Worm (Caenorhabditis elegans) whole organism, late embryonic: Measurements from ENCODE around the gene bed-3.

ENCODE experiments used
- F13H6.1 ChIP-seq: sonication (generic microtip); optimal IDR thresholded peaks from 2 replicates; lab custom pipeline; 2016; ENCODE audit warnings: missing genetic modification characterization, missing compliant biosample characterization
- K09A11.1 ChIP-seq: sonication (generic microtip); optimal IDR thresholded peaks from 2 replicates; lab custom pipeline; 2017; ENCODE audit warnings: antibody characterized with exemption, mild to moderate bottlenecking, missing genetic modification characterization, missing compliant biosample characterization; ENCODE audit not compliant: insufficient read depth
- T23F11.4 ChIP-seq: fragments of 200-800 bp; sonication (Bioruptor generic); optimal IDR thresholded peaks from 2 replicates; lab custom pipeline; 2018; ENCODE audit warnings: mild to moderate bottlenecking, missing genetic modification characterization, missing compliant biosample characterization
- Y22D7AL.16 ChIP-seq: sonication (generic microtip); optimal IDR thresholded peaks from 2 replicates; lab custom pipeline; 2016; ENCODE audit warnings: missing genetic modification characterization, missing compliant biosample characterization
- ama-1 ChIP-seq: fragments of 150-350 bp; optimal IDR thresholded peaks from 2 replicates; lab custom pipeline; 2014
- ceh-18 ChIP-seq: sonication (generic microtip); optimal IDR thresholded peaks from 2 replicates; lab custom pipeline; 2016; ENCODE audit warnings: missing genetic modification characterization, missing compliant biosample characterization
- ceh-19 ChIP-seq: fragments of 200-800 bp; sonication (Bioruptor generic); optimal IDR thresholded peaks from 2 replicates; lab custom pipeline; 2018; ENCODE audit warnings: mild to moderate bottlenecking, missing genetic modification characterization, missing compliant biosample characterization
- ceh-2 ChIP-seq: sonication (generic microtip); optimal IDR thresholded peaks from 2 replicates; lab custom pipeline; 2016; ENCODE audit warnings: missing genotype, missing genetic modification characterization, missing compliant biosample characterization
- ceh-45 ChIP-seq: fragments of 200-800 bp; sonication (Bioruptor generic); IDR thresholded peaks from 2 replicates; pipeline ENCODE4 v1.3.6; 2022; ENCODE audit warnings: missing genetic modification reagents, missing genetic modification characterization, missing compliant biosample characterization
- ceh-48 ChIP-seq: sonication (generic microtip); optimal IDR thresholded peaks from 2 replicates; lab custom pipeline; 2016; ENCODE audit warnings: missing genetic modification characterization, inconsistent platforms, missing compliant biosample characterization
- ceh-6 ChIP-seq: fragments of 200-800 bp; sonication (Bioruptor generic); optimal IDR thresholded peaks from 2 replicates; lab custom pipeline; 2018; ENCODE audit warnings: mild to moderate bottlenecking, missing genetic modification characterization, missing compliant biosample characterization
- che-1 ChIP-seq: sonication (generic microtip); optimal IDR thresholded peaks from 2 replicates; lab custom pipeline; 2016; ENCODE audit warnings: mild to moderate bottlenecking, missing genetic modification characterization, missing compliant biosample characterization
- dve-1 ChIP-seq: sonication (generic microtip); optimal IDR thresholded peaks from 2 replicates; lab custom pipeline; 2017; ENCODE audit warnings: antibody characterized with exemption, mild to moderate bottlenecking, missing genetic modification characterization, missing compliant biosample characterization
- elt-4 ChIP-seq: sonication (generic microtip); optimal IDR thresholded peaks from 2 replicates; lab custom pipeline; 2016; ENCODE audit warnings: missing genetic modification characterization, missing compliant biosample characterization
- fax-1 ChIP-seq: sonication (generic microtip); optimal IDR thresholded peaks from 2 replicates; lab custom pipeline; 2016; ENCODE audit warnings: missing genotype, missing genetic modification characterization, missing compliant biosample characterization
- gmeb-2 ChIP-seq: sonication (generic microtip); optimal IDR thresholded peaks from 2 replicates; lab custom pipeline; 2016; ENCODE audit warnings: missing genetic modification characterization, inconsistent platforms, missing compliant biosample characterization
- hlh-15 ChIP-seq: sonication (generic microtip); optimal IDR thresholded peaks from 2 replicates; lab custom pipeline; 2016; ENCODE audit warnings: missing genetic modification characterization, missing compliant biosample characterization
- hlh-30 ChIP-seq: sonication (generic microtip); optimal IDR thresholded peaks from 2 replicates; lab custom pipeline; 2017; ENCODE audit warnings: antibody characterized with exemption, missing genetic modification characterization, missing compliant biosample characterization; ENCODE audit not compliant: insufficient read depth
- hlh-6 ChIP-seq: sonication (generic microtip); optimal IDR thresholded peaks from 2 replicates; lab custom pipeline; 2016; ENCODE audit warnings: missing genotype, missing genetic modification characterization, missing compliant biosample characterization
- hlh-8 ChIP-seq: sonication (generic microtip); optimal IDR thresholded peaks from 2 replicates; lab custom pipeline; 2016; ENCODE audit warnings: missing genotype, missing genetic modification characterization, missing compliant biosample characterization
- lin-11 ChIP-seq: fragments of 200-800 bp; sonication (Bioruptor generic); optimal IDR thresholded peaks from 2 replicates; lab custom pipeline; 2018; ENCODE audit warnings: mild to moderate bottlenecking, missing genetic modification characterization, missing compliant biosample characterization
- madf-2 ChIP-seq: sonication (generic microtip); optimal IDR thresholded peaks from 2 replicates; lab custom pipeline; 2017; ENCODE audit warnings: missing genetic modification characterization, missing compliant biosample characterization
- mec-3 ChIP-seq: sonication (generic microtip); optimal IDR thresholded peaks from 2 replicates; lab custom pipeline; 2016; ENCODE audit warnings: borderline replicate concordance, missing genetic modification characterization, missing compliant biosample characterization
- nfya-1 ChIP-seq: sonication (generic microtip); optimal IDR thresholded peaks from 2 replicates; lab custom pipeline; 2017; ENCODE audit warnings: missing genetic modification characterization, mild to moderate bottlenecking, missing compliant biosample characterization, antibody characterized with exemption, moderate library complexity
- nhr-11 ChIP-seq: fragments of 150-350 bp; optimal IDR thresholded peaks from 2 replicates; lab custom pipeline; 2014; ENCODE audit warnings: missing biosample characterization, missing genetic modification characterization
- nhr-232 ChIP-seq: sonication (generic microtip); optimal IDR thresholded peaks from 2 replicates; lab custom pipeline; 2016; ENCODE audit warnings: missing genetic modification characterization, missing compliant biosample characterization
- pag-3 ChIP-seq: sonication (generic microtip); optimal IDR thresholded peaks from 2 replicates; lab custom pipeline; 2016; ENCODE audit warnings: missing compliant biosample characterization, missing genetic modification characterization, borderline replicate concordance
- pax-1 ChIP-seq: fragments of 150-350 bp; optimal IDR thresholded peaks from 2 replicates; lab custom pipeline; 2014; ENCODE audit warnings: missing biosample characterization, missing genetic modification characterization
- pha-4 ChIP-seq: fragments of 150-350 bp; optimal IDR thresholded peaks from 2 replicates; lab custom pipeline; 2018; ENCODE audit warnings: missing biosample characterization, missing genetic modification reagents, missing genetic modification characterization
- pqm-1 ChIP-seq: sonication (generic microtip); optimal IDR thresholded peaks from 2 replicates; lab custom pipeline; 2016; ENCODE audit warnings: missing genetic modification characterization, missing compliant biosample characterization
- pros-1 ChIP-seq: fragments of 150-350 bp; optimal IDR thresholded peaks from 2 replicates; lab custom pipeline; 2014; ENCODE audit warnings: missing biosample characterization, missing genetic modification reagents, missing genetic modification characterization
- ref-2 ChIP-seq: sonication (generic microtip); optimal IDR thresholded peaks from 2 replicates; lab custom pipeline; 2016; ENCODE audit warnings: missing genetic modification characterization, missing compliant biosample characterization
- sdc-2 ChIP-seq: sonication (generic microtip); optimal IDR thresholded peaks from 2 replicates; lab custom pipeline; 2016; ENCODE audit warnings: missing genotype, missing genetic modification characterization, missing compliant biosample characterization
- sox-2 ChIP-seq: fragments of 200-800 bp; sonication (Bioruptor generic); IDR thresholded peaks from 2 replicates; pipeline ENCODE4 v1.3.6; 2022; ENCODE audit warnings: missing genetic modification reagents, missing genetic modification characterization, missing compliant biosample characterization
- sox-4 ChIP-seq: sonication (generic microtip); optimal IDR thresholded peaks from 2 replicates; lab custom pipeline; 2017; ENCODE audit warnings: mild to moderate bottlenecking, missing genetic modification characterization, inconsistent platforms, missing compliant biosample characterization
- syd-9 ChIP-seq: sonication (generic microtip); optimal IDR thresholded peaks from 2 replicates; lab custom pipeline; 2016; ENCODE audit warnings: mild to moderate bottlenecking, missing genetic modification characterization, moderate library complexity, missing compliant biosample characterization
- tbx-7 ChIP-seq: sonication (generic microtip); optimal IDR thresholded peaks from 2 replicates; lab custom pipeline; 2016; ENCODE audit warnings: missing genotype, missing genetic modification characterization, missing compliant biosample characterization
- unc-3 ChIP-seq, 2 experiments: fragments of 200-800 bp in 1 of 2; sonication (Bioruptor generic) in 1 of 2; sonication (generic microtip) in 1 of 2; conservative IDR thresholded peaks in 1 of 2; optimal IDR thresholded peaks in 1 of 2; 2 replicates each; pipeline versions ENCODE4 v1.3.6 to Lab custom; 2016 to 2022; ENCODE audit warnings: missing compliant biosample characterization in 2 of 2, missing genetic modification characterization in 2 of 2, missing genetic modification reagents in 1 of 2
- unc-55 ChIP-seq: sonication (generic microtip); optimal IDR thresholded peaks from 2 replicates; lab custom pipeline; 2017; ENCODE audit warnings: missing biosample characterization, missing genetic modification reagents, missing genetic modification characterization
- zip-5 ChIP-seq: sonication (generic microtip); optimal IDR thresholded peaks from 2 replicates; lab custom pipeline; 2016; ENCODE audit warnings: missing genetic modification characterization, missing compliant biosample characterization
- ztf-16 ChIP-seq: sonication (generic microtip); optimal IDR thresholded peaks from 2 replicates; lab custom pipeline; 2017; ENCODE audit warnings: missing genetic modification characterization, missing compliant biosample characterization

Gene bed-3

ce11 chrIV:9916224-9916623, at the start of gene bed-3:
bed-3 (plus strand) TSS chrIV:9916524.
- TF ChIP-seq mec-3 (no peak), nhr-232 (no peak), pqm-1 (no peak), pros-1 (no peak), zip-5 (tag; lab: Kevin White, UChicago) (no peak), che-1 (tag; lab: Kevin White, UChicago) (no peak), ceh-45 (GFP tag; lab: Robert Waterston, UW) (no peak), ceh-18 (tag; lab: Kevin White, UChicago) (no peak), sox-4 (tag; lab: Kevin White, UChicago) (no peak), tbx-7 (tag; lab: Kevin White, UChicago) (no peak), hlh-15 (tag; lab: Kevin White, UChicago) (no peak), K09A11.1 (no peak), dve-1 (no peak), hlh-8 (tag; lab: Kevin White, UChicago) (no peak), ceh-19 (GFP tag; lab: Kevin White, UChicago) (no peak), hlh-30 (tag; lab: Kevin White, UChicago) (no peak), syd-9 (no peak), T23F11.4 (no peak)
- TF ChIP-seq, all 69 proteins: peak for 0

- TF ChIP-seq nhr-11 (tag; lab: Kevin White, UChicago) (no peak), pag-3 (no peak), ztf-16 (tag; lab: Kevin White, UChicago) (no peak), Y22D7AL.16 (tag; lab: Kevin White, UChicago) (no peak), sox-4 (tag; lab: Kevin White, UChicago) (no peak), ceh-18 (tag; lab: Kevin White, UChicago) (no peak), lin-11 (tag; lab: Kevin White, UChicago) (no peak), sox-2 (GFP tag; lab: Robert Waterston, UW) (no peak), sdc-2 (tag; lab: Kevin White, UChicago) (no peak), gmeb-2 (no peak), unc-55 (GFP tag; lab: Kevin White, UChicago) (no peak)
Observed at ce11 chrIV:9866865-9867264, 49.5 kb upstream of the bed-3 start.

DNA sequence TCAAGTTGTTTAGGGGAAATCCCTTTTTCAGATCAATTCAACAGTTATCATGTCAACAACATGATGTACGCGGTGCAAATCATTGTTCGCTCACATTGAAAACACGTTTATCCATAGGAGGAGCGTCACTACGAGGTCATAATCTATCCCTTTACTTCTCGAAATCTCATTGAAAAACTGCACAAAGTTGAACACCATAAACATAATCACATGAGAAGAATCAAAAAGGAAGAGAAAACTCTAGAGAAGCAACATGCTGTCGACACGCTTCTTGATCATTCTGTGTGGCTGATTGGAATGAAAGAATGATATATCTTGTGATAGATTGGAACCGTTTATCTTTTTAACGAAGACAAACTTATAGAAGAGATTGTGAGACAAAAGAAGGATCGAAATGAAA, 48.4 kb upstream of the bed-3 start:
- no peak for TF ChIP-seq hlh-30 (tag; lab: Kevin White, UChicago)
- TF ChIP-seq, all 69 proteins: peak for 0

- TF ChIP-seq ceh-19 (GFP tag; lab: Kevin White, UChicago) (no peak), tbx-7 (tag; lab: Kevin White, UChicago) (no peak), dve-1 (no peak)
Observed at ce11 chrIV:9869344-9869743, 47.0 kb upstream of the bed-3 start.

DNA sequence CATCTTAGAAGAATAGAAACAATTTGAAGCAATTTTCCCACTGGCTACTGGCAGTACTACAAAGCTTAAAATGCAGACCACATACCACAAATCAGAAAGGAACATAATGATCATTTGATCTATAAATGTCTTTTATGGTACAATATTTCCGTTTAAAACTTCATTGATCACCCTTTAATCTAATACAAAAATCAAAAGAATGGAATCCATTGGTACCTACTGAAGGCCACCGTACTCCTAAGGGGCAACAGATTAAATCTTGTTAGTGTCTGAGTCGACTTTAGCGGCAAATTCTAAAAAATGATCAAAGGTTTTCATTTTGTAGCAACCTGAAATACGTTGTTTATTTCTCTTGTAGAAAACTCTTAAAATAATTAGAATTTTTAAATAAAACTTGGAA, 44.1 kb upstream of the bed-3 start:
- TF ChIP-seq elt-4 (tag; lab: Kevin White, UChicago), result no peak
- no peak for TF ChIP-seq ref-2 (tag; lab: Kevin White, UChicago)
- no peak for TF ChIP-seq nfya-1
- TF ChIP-seq ama-1 (lab: Kevin White, UChicago), result no peak
- no peak for TF ChIP-seq unc-3 (GFP tag; conservative IDR thresholded peaks at IDR 0.05; lab: Robert Waterston, UW)
- no peak for TF ChIP-seq unc-3 (tag; optimal IDR thresholded peaks at IDR 0.05; lab: Kevin White, UChicago)
- TF ChIP-seq ceh-48 (tag; lab: Kevin White, UChicago), result no peak
- no peak for TF ChIP-seq nhr-11 (tag; lab: Kevin White, UChicago)
- no peak for TF ChIP-seq pax-1 (tag; lab: Kevin White, UChicago)
- no peak for TF ChIP-seq ceh-2 (tag; lab: Kevin White, UChicago)
- no peak for TF ChIP-seq hlh-6 (tag; lab: Kevin White, UChicago)
- TF ChIP-seq T23F11.4, result no peak
- TF ChIP-seq ceh-6 (GFP tag; lab: Kevin White, UChicago), result no peak
- no peak for TF ChIP-seq pha-4 (tag; lab: Kevin White, UChicago)
- no peak for TF ChIP-seq sox-4 (tag; lab: Kevin White, UChicago)
- TF ChIP-seq madf-2 (tag; lab: Kevin White, UChicago), result no peak
- TF ChIP-seq fax-1, result no peak
- TF ChIP-seq F13H6.1 (tag; lab: Kevin White, UChicago), result no peak
